Fruit fly (Drosophila melanogaster): Measurements from ENCODE around the gene CG11334.

- TF ChIP-seq onecut (GFP tag; IDR thresholded peaks at IDR 0.05) (no peak), CG13296 (GFP tag; optimal IDR thresholded peaks at IDR 0.05) (no peak), seq (GFP tag; IDR thresholded peaks at IDR 0.05) (no peak), ham (GFP tag; IDR thresholded peaks at IDR 0.05) (no peak), CG34376 (GFP tag; optimal IDR thresholded peaks at IDR 0.05) (no peak), br (optimal IDR thresholded peaks at IDR 0.05) (no peak), TFAM (GFP tag; optimal IDR thresholded peaks at IDR 0.05) (no peak), so (GFP tag; IDR thresholded peaks at IDR 0.05) (no peak), aop (GFP tag; IDR thresholded peaks at IDR 0.05) (no peak), CG3995 (GFP tag; optimal IDR thresholded peaks at IDR 0.05) (no peak), pum (GFP tag; optimal IDR thresholded peaks at IDR 0.05) (no peak)
Measured at dm6 chr3R:31443023-31443422, 19.8 kb downstream of the CG11334 start.
